Fruit fly (Drosophila melanogaster): ENCODE data around the gene SdhD.

Gene SdhD

dm6 chr3R:23727657-23728056, 32.7 kb downstream of the SdhD start:
- TF ChIP-seq CG30431 (GFP tag; optimal IDR thresholded peaks at IDR 0.05) (no peak), eyg (GFP tag; optimal IDR thresholded peaks at IDR 0.05) (no peak), HmgD (GFP tag; optimal IDR thresholded peaks at IDR 0.05) (no peak), exex (tag; optimal IDR thresholded peaks at IDR 0.05) (peak; percentile 96), zfh2 (GFP tag; optimal IDR thresholded peaks at IDR 0.05) (no peak), Ssrp (tag; optimal IDR thresholded peaks at IDR 0.05) (no peak)

- TF ChIP-seq pho (GFP tag; optimal IDR thresholded peaks at IDR 0.05), result peak; percentile 78
- peak; percentile 60; the same call in 1 of the 3 replicates for TF ChIP-seq H15 (GFP tag; IDR thresholded peaks at IDR 0.05)
- TF ChIP-seq CG30403 (GFP tag; optimal IDR thresholded peaks at IDR 0.05), result peak; percentile 86
- TF ChIP-seq usp (GFP tag; optimal IDR thresholded peaks at IDR 0.05), result no peak
- no peak for TF ChIP-seq Optix (GFP tag; IDR thresholded peaks at IDR 0.05)
- peak; percentile 57 for TF ChIP-seq CG12219 (GFP tag; optimal IDR thresholded peaks at IDR 0.05)
- TF ChIP-seq schlank (tag; optimal IDR thresholded peaks at IDR 0.05), result peak; percentile 72
- TF ChIP-seq exex (tag; optimal IDR thresholded peaks at IDR 0.05), result peak; percentile 54
- TF ChIP-seq CG8924 (tag; optimal IDR thresholded peaks at IDR 0.05), result peak; percentile 85
- TF ChIP-seq Med (GFP tag), result peak; percentile 95
- TF ChIP-seq danr (GFP tag; IDR thresholded peaks at IDR 0.05), result peak; percentile 43; the same call in 1 of the 2 replicates
- TF ChIP-seq ind (GFP tag; optimal IDR thresholded peaks at IDR 0.05), result peak; percentile 82
- TF ChIP-seq unpg (GFP tag; optimal IDR thresholded peaks at IDR 0.05), result peak; percentile 82
- TF ChIP-seq Doc3 (GFP tag; IDR thresholded peaks at IDR 0.05; ENCODE audit: partially characterized antibody), result no peak
- TF ChIP-seq CG4820 (GFP tag; optimal IDR thresholded peaks at IDR 0.05), result peak; percentile 52
- no peak for TF ChIP-seq nom (GFP tag; optimal IDR thresholded peaks at IDR 0.05)
- no peak for TF ChIP-seq da (GFP tag; optimal IDR thresholded peaks at IDR 0.05)
- TF ChIP-seq fd102C (GFP tag; optimal IDR thresholded peaks at IDR 0.05), result no peak
- peak; percentile 85 for TF ChIP-seq Ada2b (GFP tag; IDR thresholded peaks at IDR 0.05)
- no peak for TF ChIP-seq CG10543 (GFP tag; optimal IDR thresholded peaks at IDR 0.05)
- TF ChIP-seq MBD-R2 (GFP tag; IDR thresholded peaks at IDR 0.05), result peak; percentile 58; the same call in 1 of the 2 replicates
- peak; percentile 62; the same call in 1 of the 2 replicates for TF ChIP-seq CG11085 (GFP tag; IDR thresholded peaks at IDR 0.05)
- TF ChIP-seq CG7745 (tag; optimal IDR thresholded peaks at IDR 0.05), result no peak
- peak; percentile 32 for TF ChIP-seq shn (GFP tag; optimal IDR thresholded peaks at IDR 0.05)
- TF ChIP-seq CG3065 (GFP tag; optimal IDR thresholded peaks at IDR 0.05), result peak; percentile 13
- TF ChIP-seq HLHmδ (GFP tag; optimal IDR thresholded peaks at IDR 0.05), result no peak
- TF ChIP-seq ab (GFP tag; optimal IDR thresholded peaks at IDR 0.05), result no peak
- TF ChIP-seq CG15601 (tag; optimal IDR thresholded peaks at IDR 0.05), result no peak
- TF ChIP-seq Lim3 (GFP tag; IDR thresholded peaks at IDR 0.05), result no peak
- TF ChIP-seq CG30020 (tag; optimal IDR thresholded peaks at IDR 0.05), result no peak
- TF ChIP-seq CG18619 (GFP tag; optimal IDR thresholded peaks at IDR 0.05), result peak; percentile 76
- peak; percentile 64 for TF ChIP-seq CG18764 (GFP tag; optimal IDR thresholded peaks at IDR 0.05)
- peak; percentile 81 for TF ChIP-seq vfl (GFP tag; optimal IDR thresholded peaks at IDR 0.05)
- peak; percentile 68 for TF ChIP-seq CG4854 (GFP tag; optimal IDR thresholded peaks at IDR 0.05)
- TF ChIP-seq H2.0 (GFP tag; IDR thresholded peaks at IDR 0.05), result peak; percentile 80
- peak; percentile 45 to 86 for TF ChIP-seq Hr51 (GFP tag; optimal IDR thresholded peaks at IDR 0.05)
- peak; percentile 73 for TF ChIP-seq ranshi (GFP tag; IDR thresholded peaks at IDR 0.05)
- TF ChIP-seq sima (GFP tag; optimal IDR thresholded peaks at IDR 0.05), result peak; percentile 22
- no peak for TF ChIP-seq dimm (GFP tag; IDR thresholded peaks at IDR 0.05)
- TF ChIP-seq CG6791 (GFP tag; IDR thresholded peaks at IDR 0.05; ENCODE audit: partially characterized antibody), result no peak
- peak; percentile 77 for TF ChIP-seq CG31441 (GFP tag; IDR thresholded peaks at IDR 0.05)
- TF ChIP-seq Mes4 (GFP tag; optimal IDR thresholded peaks at IDR 0.05), result peak; percentile 16
- peak; percentile 61 for TF ChIP-seq tio (GFP tag; optimal IDR thresholded peaks at IDR 0.05)
- TF ChIP-seq Lhr (GFP tag; optimal IDR thresholded peaks at IDR 0.05), result no peak
- peak; percentile 78; the same call in 1 of the 3 replicates for TF ChIP-seq CG2889 (GFP tag; IDR thresholded peaks at IDR 0.05)
Measured at dm6 chr3R:23726740-23727139, 33.7 kb downstream of the SdhD start.

Data from whole organism, embryonic.